Fruit fly (Drosophila melanogaster): Measurements from ENCODE around the gene DIP-gamma.

Gene DIP-gamma

dm6 chr3R:28901468-28902163 is 68.6 kb downstream of the DIP-gamma start (continued):
- no peak for TF ChIP-seq CG10959 (GFP tag; IDR thresholded peaks at IDR 0.05)
- no peak for TF ChIP-seq CG30403 (GFP tag; optimal IDR thresholded peaks at IDR 0.05)
- no peak for TF ChIP-seq CG31224 (GFP tag; IDR thresholded peaks at IDR 0.05)
- TF ChIP-seq zen2 (GFP tag; IDR thresholded peaks at IDR 0.05; ENCODE audit: partially characterized antibody) = no peak
- no peak for TF ChIP-seq CG9876 (GFP tag; optimal IDR thresholded peaks at IDR 0.05)
- TF ChIP-seq CG11560 (tag; IDR thresholded peaks at IDR 0.05) = no peak
- TF ChIP-seq dimm (GFP tag; IDR thresholded peaks at IDR 0.05) = no peak
- peak; percentile 69 for TF ChIP-seq CG10431 (GFP tag; optimal IDR thresholded peaks at IDR 0.05)
- no peak for TF ChIP-seq CG3407 (GFP tag; optimal IDR thresholded peaks at IDR 0.05)
- TF ChIP-seq ap (GFP tag; IDR thresholded peaks at IDR 0.05) = no peak
- no peak for TF ChIP-seq CG7987 (GFP tag; optimal IDR thresholded peaks at IDR 0.05)
- TF ChIP-seq CG3726 (GFP tag; IDR thresholded peaks at IDR 0.05) = no peak
- TF ChIP-seq Tbp (GFP tag; optimal IDR thresholded peaks at IDR 0.05) = no peak
- TF ChIP-seq CG13894 (tag; optimal IDR thresholded peaks at IDR 0.05) = no peak
- no peak for TF ChIP-seq CG15073 (GFP tag; optimal IDR thresholded peaks at IDR 0.05)
- no peak for TF ChIP-seq otp (GFP tag; IDR thresholded peaks at IDR 0.05)
- no peak for TF ChIP-seq bowl (GFP tag; IDR thresholded peaks at IDR 0.05)
- TF ChIP-seq esg (GFP tag; conservative IDR thresholded peaks at IDR 0.05) = no peak
- TF ChIP-seq chm (GFP tag; IDR thresholded peaks at IDR 0.05) = peak; percentile 22; the same call in 1 of the 2 replicates
- TF ChIP-seq Dref (GFP tag; IDR thresholded peaks at IDR 0.05) = no peak
- no peak for TF ChIP-seq CG10543 (GFP tag; optimal IDR thresholded peaks at IDR 0.05)
- peak in 1 of 2 experiments; percentile 93 for TF ChIP-seq Pdp1 (GFP tag; optimal IDR thresholded peaks at IDR 0.05)
- TF ChIP-seq vfl (GFP tag; optimal IDR thresholded peaks at IDR 0.05) = no peak
- TF ChIP-seq jumu (GFP tag; optimal IDR thresholded peaks at IDR 0.05) = no peak
- no peak for TF ChIP-seq trh (GFP tag; optimal IDR thresholded peaks at IDR 0.05)
- no peak for TF ChIP-seq CG14667 (GFP tag; IDR thresholded peaks at IDR 0.05)
- TF ChIP-seq Adf1 (GFP tag; IDR thresholded peaks at IDR 0.05) = no peak
- peak; percentile 77 for TF ChIP-seq exex (tag; optimal IDR thresholded peaks at IDR 0.05)

dm6 chr3R:28898921-28899545 is 71.1 kb downstream of the DIP-gamma start:
- peak in 1 of 2 experiments; percentile 41 for TF ChIP-seq Pdp1 (GFP tag; optimal IDR thresholded peaks at IDR 0.05)
- TF ChIP-seq NK7.1 (GFP tag; optimal IDR thresholded peaks at IDR 0.05) = no peak
- TF ChIP-seq nerfin-2 (GFP tag; IDR thresholded peaks at IDR 0.05; ENCODE audit: partially characterized antibody) = no peak
- TF ChIP-seq bbx (GFP tag; IDR thresholded peaks at IDR 0.05; ENCODE audit: partially characterized antibody) = no peak
- no peak for TF ChIP-seq CG17359 (tag; optimal IDR thresholded peaks at IDR 0.05)
- no peak for TF ChIP-seq unpg (GFP tag; optimal IDR thresholded peaks at IDR 0.05)
- TF ChIP-seq CG42726 (GFP tag; IDR thresholded peaks at IDR 0.05; ENCODE audit: partially characterized antibody) = no peak
- TF ChIP-seq hbn (GFP tag; IDR thresholded peaks at IDR 0.05; ENCODE audit: partially characterized antibody) = no peak
- TF ChIP-seq HmgZ (tag; optimal IDR thresholded peaks at IDR 0.05) = peak; percentile 15
- TF ChIP-seq ro (GFP tag; IDR thresholded peaks at IDR 0.05) = no peak
- TF ChIP-seq CG10321 (GFP tag; IDR thresholded peaks at IDR 0.05) = no peak
- no peak for TF ChIP-seq al (GFP tag; IDR thresholded peaks at IDR 0.05)
- no peak for TF ChIP-seq CG8944 (GFP tag; optimal IDR thresholded peaks at IDR 0.05)
- TF ChIP-seq CG32767 (GFP tag; IDR thresholded peaks at IDR 0.05) = no peak
- TF ChIP-seq Hey (tag; optimal IDR thresholded peaks at IDR 0.05) = peak; percentile 11
- no peak for TF ChIP-seq zen (tag; optimal IDR thresholded peaks at IDR 0.05)
- no peak for TF ChIP-seq slbo (GFP tag; IDR thresholded peaks at IDR 0.05)
- no peak for TF ChIP-seq Sry-δ (GFP tag; optimal IDR thresholded peaks at IDR 0.05)
- TF ChIP-seq btn (GFP tag; optimal IDR thresholded peaks at IDR 0.05) = no peak
- TF ChIP-seq CG6854 (GFP tag; optimal IDR thresholded peaks at IDR 0.05) = no peak
- TF ChIP-seq CG11456 (GFP tag; IDR thresholded peaks at IDR 0.05) = no peak
- peak; percentile 69 for TF ChIP-seq run (tag; optimal IDR thresholded peaks at IDR 0.05)
- no peak for TF ChIP-seq CG17802 (tag; optimal IDR thresholded peaks at IDR 0.05)
- peak; percentile 79 for TF ChIP-seq mirr (GFP tag; optimal IDR thresholded peaks at IDR 0.05)

Measured in whole organism, embryonic.